Fruit fly (Drosophila melanogaster): ENCODE data around the gene Hsc70-2.

Gene Hsc70-2

dm6 chr3R:13012351-13012750 lies 32.2 kb upstream of the Hsc70-2 start (continued):
- TF ChIP-seq nmo (GFP tag; optimal IDR thresholded peaks at IDR 0.05) (peak; percentile 48), sna (GFP tag; IDR thresholded peaks at IDR 0.05; ENCODE audit: partially characterized antibody) (no peak), h (optimal IDR thresholded peaks at IDR 0.05) (no peak), CG16779 (GFP tag; IDR thresholded peaks at IDR 0.05) (peak; percentile 57; the same call in 1 of the 2 replicates), HLH4C (GFP tag; IDR thresholded peaks at IDR 0.05; ENCODE audit: partially characterized antibody) (no peak), MBD-R2 (GFP tag; IDR thresholded peaks at IDR 0.05) (peak; percentile 35; the same call in 1 of the 2 replicates), Bdp1 (GFP tag; optimal IDR thresholded peaks at IDR 0.05) (peak; percentile 51), CG16813 (GFP tag; IDR thresholded peaks at IDR 0.05; ENCODE audit: partially characterized antibody) (no peak), CG1233 (GFP tag; optimal IDR thresholded peaks at IDR 0.05) (peak; percentile 66), CG17802 (tag; optimal IDR thresholded peaks at IDR 0.05) (no peak), CG17568 (GFP tag; optimal IDR thresholded peaks at IDR 0.05) (no peak), CG32772 (GFP tag; IDR thresholded peaks at IDR 0.05) (peak; percentile 72), slp2 (GFP tag; optimal IDR thresholded peaks at IDR 0.05) (peak; percentile 53), jigr1 (GFP tag; IDR thresholded peaks at IDR 0.05) (no peak), CG11093 (GFP tag; IDR thresholded peaks at IDR 0.05) (no peak), jumu (GFP tag; optimal IDR thresholded peaks at IDR 0.05) (peak; percentile 33), CG4282 (GFP tag; optimal IDR thresholded peaks at IDR 0.05) (peak; percentile 51), CG32532 (GFP tag; IDR thresholded peaks at IDR 0.05) (peak; percentile 68; the same call in 1 of the 2 replicates), gsb-n (tag; optimal IDR thresholded peaks at IDR 0.05) (peak; percentile 14), ssp (GFP tag; IDR thresholded peaks at IDR 0.05) (peak; percentile 27; the same call in 1 of the 2 replicates), HmgD (GFP tag; optimal IDR thresholded peaks at IDR 0.05) (peak; percentile 36), C15 (GFP tag; IDR thresholded peaks at IDR 0.05) (no peak), gcm2 (GFP tag; optimal IDR thresholded peaks at IDR 0.05) (peak; percentile 16), CG12769 (tag; optimal IDR thresholded peaks at IDR 0.05) (no peak), lola (GFP tag; optimal IDR thresholded peaks at IDR 0.05) (peak in 1 of 3 experiments; percentile 3), CG4424 (GFP tag; optimal IDR thresholded peaks at IDR 0.05) (peak; percentile 18), CG10267 (tag; optimal IDR thresholded peaks at IDR 0.05) (no peak), tio (GFP tag; optimal IDR thresholded peaks at IDR 0.05) (no peak), run (tag; optimal IDR thresholded peaks at IDR 0.05) (no peak), Awh (GFP tag; IDR thresholded peaks at IDR 0.05) (peak; percentile 78), prd (optimal IDR thresholded peaks at IDR 0.05) (no peak), prd (GFP tag; IDR thresholded peaks at IDR 0.05) (peak; percentile 72), CG6791 (GFP tag; IDR thresholded peaks at IDR 0.05; ENCODE audit: partially characterized antibody) (0 out of 3 replicates have a peak, but pooled peaks have one; percentile 11), CG3065 (GFP tag; optimal IDR thresholded peaks at IDR 0.05) (no peak), Spps (tag; optimal IDR thresholded peaks at IDR 0.05) (no peak), CG15073 (GFP tag; optimal IDR thresholded peaks at IDR 0.05) (no peak), CG15514 (GFP tag; optimal IDR thresholded peaks at IDR 0.05) (peak; percentile 37), CG7839 (tag; optimal IDR thresholded peaks at IDR 0.05) (peak; percentile 56), CG8388 (GFP tag; optimal IDR thresholded peaks at IDR 0.05) (no peak), Ssrp (tag; optimal IDR thresholded peaks at IDR 0.05) (no peak), maf-S (GFP tag; optimal IDR thresholded peaks at IDR 0.05) (peak; percentile 64), Gsc (GFP tag; IDR thresholded peaks at IDR 0.05) (no peak), CG4617 (GFP tag; optimal IDR thresholded peaks at IDR 0.05; ENCODE audit: borderline replicate concordance) (no peak), eyg (GFP tag; optimal IDR thresholded peaks at IDR 0.05) (peak; percentile 66), gem (tag; optimal IDR thresholded peaks at IDR 0.05) (no peak), peb (GFP tag; IDR thresholded peaks at IDR 0.05) (no peak; the same call in 1 of the 2 replicates), trem (tag; optimal IDR thresholded peaks at IDR 0.05) (no peak), CG1792 (GFP tag; optimal IDR thresholded peaks at IDR 0.05) (no peak), Deaf1 (tag; optimal IDR thresholded peaks at IDR 0.05) (peak; percentile 26), psq (GFP tag; optimal IDR thresholded peaks at IDR 0.05) (no peak), Hand (GFP tag; optimal IDR thresholded peaks at IDR 0.05) (peak; percentile 50)

Measured in whole organism, embryonic.